Worm (Caenorhabditis elegans) whole organism, late embryonic: Measurements from ENCODE around the gene msi-1.
A peak's percentile ranks its signal among the peaks of the same experiment; 100 is the strongest.

ENCODE experiments used
- C38D4.7 ChIP-seq: fragments of 200-800 bp; sonication (Bioruptor generic); optimal IDR thresholded peaks from 2 replicates; lab custom pipeline; 2018; ENCODE audit warnings: mild to moderate bottlenecking, missing genetic modification characterization, moderate library complexity, missing compliant biosample characterization
- F13H6.1 ChIP-seq: sonication (generic microtip); optimal IDR thresholded peaks from 2 replicates; lab custom pipeline; 2016; ENCODE audit warnings: missing genetic modification characterization, missing compliant biosample characterization
- K02D7.2 ChIP-seq: sonication (generic microtip); optimal IDR thresholded peaks from 2 replicates; lab custom pipeline; 2017; ENCODE audit warnings: mild to moderate bottlenecking, missing genetic modification characterization, missing compliant biosample characterization
- K09A11.1 ChIP-seq: sonication (generic microtip); optimal IDR thresholded peaks from 2 replicates; lab custom pipeline; 2017; ENCODE audit warnings: antibody characterized with exemption, mild to moderate bottlenecking, missing genetic modification characterization, missing compliant biosample characterization; ENCODE audit not compliant: insufficient read depth
- T23F11.4 ChIP-seq: fragments of 200-800 bp; sonication (Bioruptor generic); optimal IDR thresholded peaks from 2 replicates; lab custom pipeline; 2018; ENCODE audit warnings: mild to moderate bottlenecking, missing genetic modification characterization, missing compliant biosample characterization
- Y22D7AL.16 ChIP-seq: sonication (generic microtip); optimal IDR thresholded peaks from 2 replicates; lab custom pipeline; 2016; ENCODE audit warnings: missing genetic modification characterization, missing compliant biosample characterization
- ahr-1 ChIP-seq: sonication (generic microtip); optimal IDR thresholded peaks from 2 replicates; lab custom pipeline; 2016; ENCODE audit warnings: missing genetic modification characterization, missing compliant biosample characterization
- ama-1 ChIP-seq: fragments of 150-350 bp; optimal IDR thresholded peaks from 2 replicates; lab custom pipeline; 2014
- ceh-18 ChIP-seq: sonication (generic microtip); optimal IDR thresholded peaks from 2 replicates; lab custom pipeline; 2016; ENCODE audit warnings: missing genetic modification characterization, missing compliant biosample characterization
- ceh-19 ChIP-seq: fragments of 200-800 bp; sonication (Bioruptor generic); optimal IDR thresholded peaks from 2 replicates; lab custom pipeline; 2018; ENCODE audit warnings: mild to moderate bottlenecking, missing genetic modification characterization, missing compliant biosample characterization
- ceh-2 ChIP-seq: sonication (generic microtip); optimal IDR thresholded peaks from 2 replicates; lab custom pipeline; 2016; ENCODE audit warnings: missing genotype, missing genetic modification characterization, missing compliant biosample characterization
- ceh-22 ChIP-seq: sonication (generic microtip); optimal IDR thresholded peaks from 2 replicates; lab custom pipeline; 2017; ENCODE audit warnings: missing biosample characterization, missing genetic modification characterization
- ceh-24 ChIP-seq: sonication (generic microtip); optimal IDR thresholded peaks from 2 replicates; lab custom pipeline; 2016; ENCODE audit warnings: mild to moderate bottlenecking, missing genetic modification characterization, missing compliant biosample characterization
- ceh-30 ChIP-seq: fragments of 150-350 bp; optimal IDR thresholded peaks from 2 replicates; lab custom pipeline; 2014; ENCODE audit warnings: missing biosample characterization, missing genetic modification characterization
- ceh-34 ChIP-seq: sonication (generic microtip); optimal IDR thresholded peaks from 2 replicates; lab custom pipeline; 2016; ENCODE audit warnings: mild to moderate bottlenecking, missing genetic modification characterization, missing compliant biosample characterization
- ceh-45 ChIP-seq: fragments of 200-800 bp; sonication (Bioruptor generic); IDR thresholded peaks from 2 replicates; pipeline ENCODE4 v1.3.6; 2022; ENCODE audit warnings: missing genetic modification reagents, missing genetic modification characterization, missing compliant biosample characterization
- ceh-48 ChIP-seq: sonication (generic microtip); optimal IDR thresholded peaks from 2 replicates; lab custom pipeline; 2016; ENCODE audit warnings: missing genetic modification characterization, inconsistent platforms, missing compliant biosample characterization
- ceh-9 ChIP-seq: sonication (generic microtip); optimal IDR thresholded peaks from 2 replicates; lab custom pipeline; 2016; ENCODE audit warnings: mild to moderate bottlenecking, missing genetic modification characterization, inconsistent platforms, missing compliant biosample characterization
- che-1 ChIP-seq: sonication (generic microtip); optimal IDR thresholded peaks from 2 replicates; lab custom pipeline; 2016; ENCODE audit warnings: mild to moderate bottlenecking, missing genetic modification characterization, missing compliant biosample characterization
- fkh-10 ChIP-seq: fragments of 150-350 bp; optimal IDR thresholded peaks from 2 replicates; lab custom pipeline; 2014; ENCODE audit warnings: missing biosample characterization, missing genetic modification reagents, missing genetic modification characterization
- fkh-6 ChIP-seq: sonication (generic microtip); optimal IDR thresholded peaks from 2 replicates; lab custom pipeline; 2016; ENCODE audit warnings: missing genetic modification characterization, missing compliant biosample characterization
- gmeb-2 ChIP-seq: sonication (generic microtip); optimal IDR thresholded peaks from 2 replicates; lab custom pipeline; 2016; ENCODE audit warnings: missing genetic modification characterization, inconsistent platforms, missing compliant biosample characterization
- hlh-15 ChIP-seq: sonication (generic microtip); optimal IDR thresholded peaks from 2 replicates; lab custom pipeline; 2016; ENCODE audit warnings: missing genetic modification characterization, missing compliant biosample characterization
- hlh-6 ChIP-seq: sonication (generic microtip); optimal IDR thresholded peaks from 2 replicates; lab custom pipeline; 2016; ENCODE audit warnings: missing genotype, missing genetic modification characterization, missing compliant biosample characterization
- lim-6 ChIP-seq: sonication (generic microtip); optimal IDR thresholded peaks from 2 replicates; lab custom pipeline; 2016; ENCODE audit warnings: missing genetic modification characterization, missing compliant biosample characterization
- lin-11 ChIP-seq: fragments of 200-800 bp; sonication (Bioruptor generic); optimal IDR thresholded peaks from 2 replicates; lab custom pipeline; 2018; ENCODE audit warnings: mild to moderate bottlenecking, missing genetic modification characterization, missing compliant biosample characterization
- madf-2 ChIP-seq: sonication (generic microtip); optimal IDR thresholded peaks from 2 replicates; lab custom pipeline; 2017; ENCODE audit warnings: missing genetic modification characterization, missing compliant biosample characterization
- mec-3 ChIP-seq: sonication (generic microtip); optimal IDR thresholded peaks from 2 replicates; lab custom pipeline; 2016; ENCODE audit warnings: borderline replicate concordance, missing genetic modification characterization, missing compliant biosample characterization
- nfya-1 ChIP-seq: sonication (generic microtip); optimal IDR thresholded peaks from 2 replicates; lab custom pipeline; 2017; ENCODE audit warnings: missing genetic modification characterization, mild to moderate bottlenecking, missing compliant biosample characterization, antibody characterized with exemption, moderate library complexity
- nhr-11 ChIP-seq: fragments of 150-350 bp; optimal IDR thresholded peaks from 2 replicates; lab custom pipeline; 2014; ENCODE audit warnings: missing biosample characterization, missing genetic modification characterization
- nhr-232 ChIP-seq: sonication (generic microtip); optimal IDR thresholded peaks from 2 replicates; lab custom pipeline; 2016; ENCODE audit warnings: missing genetic modification characterization, missing compliant biosample characterization
- npax-4 ChIP-seq: sonication (generic microtip); optimal IDR thresholded peaks from 2 replicates; lab custom pipeline; 2016; ENCODE audit warnings: missing genetic modification characterization, missing compliant biosample characterization
- pag-3 ChIP-seq: sonication (generic microtip); optimal IDR thresholded peaks from 2 replicates; lab custom pipeline; 2016; ENCODE audit warnings: missing compliant biosample characterization, missing genetic modification characterization, borderline replicate concordance
- pat-9 ChIP-seq: fragments of 200-800 bp; sonication (Bioruptor generic); optimal IDR thresholded peaks from 2 replicates; lab custom pipeline; 2018; ENCODE audit warnings: mild to moderate bottlenecking, missing genetic modification characterization, moderate library complexity, missing compliant biosample characterization
- pax-1 ChIP-seq: fragments of 150-350 bp; optimal IDR thresholded peaks from 2 replicates; lab custom pipeline; 2014; ENCODE audit warnings: missing biosample characterization, missing genetic modification characterization
- pha-2 ChIP-seq: sonication (generic microtip); optimal IDR thresholded peaks from 2 replicates; lab custom pipeline; 2017; ENCODE audit warnings: mild to moderate bottlenecking, missing genetic modification characterization, missing compliant biosample characterization
- pros-1 ChIP-seq: fragments of 150-350 bp; optimal IDR thresholded peaks from 2 replicates; lab custom pipeline; 2014; ENCODE audit warnings: missing biosample characterization, missing genetic modification reagents, missing genetic modification characterization
- rnt-1 ChIP-seq: sonication (generic microtip); optimal IDR thresholded peaks from 2 replicates; lab custom pipeline; 2016; ENCODE audit warnings: missing genetic modification characterization, missing compliant biosample characterization
- sdc-2 ChIP-seq: sonication (generic microtip); optimal IDR thresholded peaks from 2 replicates; lab custom pipeline; 2016; ENCODE audit warnings: missing genotype, missing genetic modification characterization, missing compliant biosample characterization
- sox-4 ChIP-seq: sonication (generic microtip); optimal IDR thresholded peaks from 2 replicates; lab custom pipeline; 2017; ENCODE audit warnings: mild to moderate bottlenecking, missing genetic modification characterization, inconsistent platforms, missing compliant biosample characterization
- tbx-2 ChIP-seq: sonication (generic microtip); optimal IDR thresholded peaks from 2 replicates; lab custom pipeline; 2016; ENCODE audit warnings: missing genetic modification characterization, missing compliant biosample characterization
- tbx-7 ChIP-seq: sonication (generic microtip); optimal IDR thresholded peaks from 2 replicates; lab custom pipeline; 2016; ENCODE audit warnings: missing genotype, missing genetic modification characterization, missing compliant biosample characterization
- unc-3 ChIP-seq, 2 experiments: fragments of 200-800 bp in 1 of 2; sonication (Bioruptor generic) in 1 of 2; sonication (generic microtip) in 1 of 2; conservative IDR thresholded peaks in 1 of 2; optimal IDR thresholded peaks in 1 of 2; 2 replicates each; pipeline versions ENCODE4 v1.3.6 to Lab custom; 2016 to 2022; ENCODE audit warnings: missing compliant biosample characterization in 2 of 2, missing genetic modification characterization in 2 of 2, missing genetic modification reagents in 1 of 2
- unc-55 ChIP-seq: sonication (generic microtip); optimal IDR thresholded peaks from 2 replicates; lab custom pipeline; 2017; ENCODE audit warnings: missing biosample characterization, missing genetic modification reagents, missing genetic modification characterization
- unc-86 ChIP-seq: sonication (generic microtip); optimal IDR thresholded peaks from 2 replicates; lab custom pipeline; 2016; ENCODE audit warnings: missing genetic modification characterization, missing compliant biosample characterization

msi-1 gene

ce11 chrIII:3976992-3977391, 801 bp upstream of the msi-1 start:
- TF ChIP-seq ama-1 (lab: Kevin White, UChicago) (no peak), unc-3 (GFP tag; conservative IDR thresholded peaks at IDR 0.05; lab: Robert Waterston, UW) (no peak), unc-3 (tag; optimal IDR thresholded peaks at IDR 0.05; lab: Kevin White, UChicago) (no peak), C38D4.7 (GFP tag; lab: Kevin White, UChicago) (no peak), ceh-18 (tag; lab: Kevin White, UChicago) (no peak), ceh-2 (tag; lab: Kevin White, UChicago) (no peak), fkh-10 (no peak), ceh-45 (GFP tag; lab: Robert Waterston, UW) (no peak), ceh-9 (tag; lab: Kevin White, UChicago) (no peak), mec-3 (tag; lab: Kevin White, UChicago) (no peak), ceh-30 (tag; lab: Kevin White, UChicago) (no peak), pag-3 (tag; lab: Kevin White, UChicago) (no peak), ahr-1 (no peak), rnt-1 (tag; lab: Kevin White, UChicago) (no peak), pax-1 (tag; lab: Kevin White, UChicago) (no peak), ceh-19 (GFP tag; lab: Kevin White, UChicago) (no peak), gmeb-2 (tag; lab: Kevin White, UChicago) (no peak), unc-86 (tag; lab: Kevin White, UChicago) (no peak)

- TF ChIP-seq F13H6.1 (tag; lab: Kevin White, UChicago): no peak
- no peak for TF ChIP-seq ceh-24 (tag; lab: Kevin White, UChicago)
- TF ChIP-seq K02D7.2 (tag; lab: Kevin White, UChicago): no peak
- TF ChIP-seq T23F11.4 (GFP tag; lab: Kevin White, UChicago): no peak
- no peak for TF ChIP-seq unc-55
- no peak for TF ChIP-seq K09A11.1
- no peak for TF ChIP-seq ceh-19 (GFP tag; lab: Kevin White, UChicago)
- no peak for TF ChIP-seq sdc-2 (tag; lab: Kevin White, UChicago)
- no peak for TF ChIP-seq nfya-1 (tag; lab: Kevin White, UChicago)
- TF ChIP-seq sox-4 (tag; lab: Kevin White, UChicago): no peak
- TF ChIP-seq ceh-22 (tag; lab: Kevin White, UChicago): no peak
- no peak for TF ChIP-seq hlh-6
- no peak for TF ChIP-seq pat-9 (tag; lab: Kevin White, UChicago)
- TF ChIP-seq npax-4 (tag; lab: Kevin White, UChicago): no peak
- no peak for TF ChIP-seq ahr-1
- TF ChIP-seq fkh-6: no peak
- TF ChIP-seq lin-11: no peak
- TF ChIP-seq pax-1 (tag; lab: Kevin White, UChicago): no peak
- no peak for TF ChIP-seq tbx-2 (tag; lab: Kevin White, UChicago)
- TF ChIP-seq che-1 (tag; lab: Kevin White, UChicago): no peak
These were observed 1.2 kb downstream of the msi-1 start for ce11 chrIII:3975008-3975407.

- TF ChIP-seq nfya-1 (tag; lab: Kevin White, UChicago): peak; percentile 79
- no peak for TF ChIP-seq pros-1 (tag; lab: Kevin White, UChicago)
- no peak for TF ChIP-seq sdc-2 (tag; lab: Kevin White, UChicago)
- TF ChIP-seq, all 69 proteins: peak for 1
These were observed 1.7 kb downstream of the msi-1 start for ce11 chrIII:3974503-3974902.

ce11 chrIII:3972687-3973086, 3.5 kb downstream of the msi-1 start, which contains the start of gene R10E9.4:
Gene R10E9.4 (minus strand): TSS chrIII:3972787.
- TF ChIP-seq ceh-45 (GFP tag; lab: Robert Waterston, UW) (no peak), ceh-34 (tag; lab: Kevin White, UChicago) (no peak), pag-3 (tag; lab: Kevin White, UChicago) (no peak), pha-2 (tag; lab: Kevin White, UChicago) (no peak), ceh-48 (no peak), pros-1 (tag; lab: Kevin White, UChicago) (no peak), ceh-19 (GFP tag; lab: Kevin White, UChicago) (no peak), fkh-6 (no peak), fkh-10 (no peak), hlh-15 (tag; lab: Kevin White, UChicago) (no peak), K09A11.1 (no peak), tbx-7 (tag; lab: Kevin White, UChicago) (no peak), Y22D7AL.16 (tag; lab: Kevin White, UChicago) (no peak), unc-86 (tag; lab: Kevin White, UChicago) (no peak), madf-2 (tag; lab: Kevin White, UChicago) (no peak), nhr-11 (no peak), nhr-232 (no peak), ceh-22 (tag; lab: Kevin White, UChicago) (no peak), lim-6 (tag; lab: Kevin White, UChicago) (no peak), gmeb-2 (tag; lab: Kevin White, UChicago) (no peak)
